Fruit fly (Drosophila melanogaster) whole organism, embryonic: ENCODE measurements around the gene Rab3-GEF.

ENCODE experiments used
- Adf1 ChIP-seq: fragments of 200-800 bp; sonication (Bioruptor generic); IDR thresholded peaks from 2 replicates; pipeline ENCODE4 v1.3.6; 2022; ENCODE audit warnings: missing biosample characterization, missing genetic modification characterization
- B-H1 ChIP-seq: fragments of 200-800 bp; sonication (Bioruptor generic); IDR thresholded peaks from 3 replicates; pipeline ENCODE4 v1.3.6; 2022; ENCODE audit warnings: missing biosample characterization, missing genetic modification characterization
- BEAF-32 ChIP-seq: fragments of 200-800 bp; sonication (Bioruptor generic); optimal IDR thresholded peaks from 3 replicates; lab custom pipeline; 2017; ENCODE audit warnings: missing biosample characterization, missing genetic modification characterization, mild to moderate bottlenecking, moderate library complexity, missing genetic modification reagents
- CG1024 ChIP-seq: fragments of 200-800 bp; sonication (Bioruptor generic); IDR thresholded peaks from 2 replicates; pipeline ENCODE4 v1.3.6; 2022; ENCODE audit warnings: missing biosample characterization, missing genetic modification characterization
- CG10274 ChIP-seq: fragments of 200-800 bp; sonication (Bioruptor generic); optimal IDR thresholded peaks from 3 replicates; lab custom pipeline; 2017; ENCODE audit warnings: missing biosample characterization, mild to moderate bottlenecking, missing genetic modification characterization
- CG10565 ChIP-seq: fragments of 200-800 bp; sonication (Bioruptor generic); optimal IDR thresholded peaks from 3 replicates; lab custom pipeline; 2016; ENCODE audit warnings: missing biosample characterization, mild to moderate bottlenecking, missing genetic modification characterization
- CG11504 ChIP-seq: fragments of 200-800 bp; sonication (Bioruptor generic); optimal IDR thresholded peaks from 3 replicates; lab custom pipeline; 2019; ENCODE audit warnings: missing biosample characterization, mild to moderate bottlenecking, missing genetic modification characterization, moderate library complexity
- CG11696 ChIP-seq: fragments of 200-800 bp; sonication (Bioruptor generic); IDR thresholded peaks from 2 replicates; pipeline ENCODE4 v1.3.6; 2022; ENCODE audit warnings: missing biosample characterization, missing genetic modification characterization
- CG12155 ChIP-seq: fragments of 200-800 bp; sonication (Bioruptor generic); optimal IDR thresholded peaks from 3 replicates; lab custom pipeline; 2016; ENCODE audit warnings: missing biosample characterization, missing genetic modification characterization
- CG12744 ChIP-seq: fragments of 200-800 bp; sonication (Bioruptor generic); optimal IDR thresholded peaks from 2 replicates; lab custom pipeline; 2016; ENCODE audit warnings: missing biosample characterization, missing genetic modification characterization
- CG14014 ChIP-seq: fragments of 200-800 bp; sonication (Bioruptor generic); IDR thresholded peaks from 2 replicates; pipeline ENCODE4 v1.3.6; 2022; ENCODE audit warnings: missing biosample characterization, missing genetic modification characterization
- CG1647 ChIP-seq: fragments of 200-800 bp; sonication (Bioruptor generic); optimal IDR thresholded peaks from 3 replicates; lab custom pipeline; 2016; ENCODE audit warnings: missing biosample characterization, missing genetic modification characterization
- CG16863 ChIP-seq: fragments of 200-800 bp; sonication (Bioruptor generic); optimal IDR thresholded peaks from 3 replicates; lab custom pipeline; 2016; ENCODE audit warnings: missing biosample characterization, missing genetic modification characterization
- CG2120 ChIP-seq: fragments of 200-800 bp; sonication (Bioruptor generic); optimal IDR thresholded peaks from 3 replicates; lab custom pipeline; 2016; ENCODE audit warnings: missing biosample characterization, missing genetic modification characterization
- CG2875 ChIP-seq: fragments of 200-800 bp; sonication (Bioruptor generic); optimal IDR thresholded peaks from 2 replicates; lab custom pipeline; 2017; ENCODE audit warnings: missing biosample characterization, mild to moderate bottlenecking, missing genetic modification characterization, missing genetic modification reagents
- CG32772 ChIP-seq: fragments of 200-800 bp; sonication (Bioruptor generic); IDR thresholded peaks from 2 replicates; pipeline ENCODE4 v1.3.6; 2022; ENCODE audit warnings: missing biosample characterization, missing genetic modification characterization
- CG42726 ChIP-seq: fragments of 200-800 bp; sonication (Bioruptor generic); IDR thresholded peaks from 2 replicates; pipeline ENCODE4 v1.3.6; 2022; ENCODE audit warnings: missing biosample characterization, missing genetic modification characterization; ENCODE audit not compliant: partially characterized antibody
- CG4360 ChIP-seq: fragments of 200-800 bp; sonication (Bioruptor generic); IDR thresholded peaks from 2 replicates; pipeline ENCODE4 v1.3.6; 2022; ENCODE audit warnings: missing biosample characterization, missing genetic modification characterization
- CG7357 ChIP-seq: fragments of 200-800 bp; sonication (Bioruptor generic); IDR thresholded peaks from 3 replicates; pipeline ENCODE4 v1.3.6; 2022; ENCODE audit warnings: missing biosample characterization, missing genetic modification characterization
- CG7786 ChIP-seq: fragments of 200-800 bp; sonication (Bioruptor generic); optimal IDR thresholded peaks from 2 replicates; lab custom pipeline; 2016; ENCODE audit warnings: missing biosample characterization, missing genetic modification characterization
- CG8290 ChIP-seq, 3 experiments: fragments of 200-800 bp; sonication (Bioruptor generic); optimal IDR thresholded peaks; 2 replicates each; lab custom pipeline; 2016 to 2019; ENCODE audit warnings: missing biosample characterization in 3 of 3, missing genetic modification characterization in 3 of 3, mild to moderate bottlenecking in 2 of 3, moderate library complexity in 1 of 3
- Camta ChIP-seq: fragments of 200-800 bp; sonication (Bioruptor generic); optimal IDR thresholded peaks from 2 replicates; lab custom pipeline; 2016; ENCODE audit warnings: missing biosample characterization, missing genetic modification characterization
- E2f1 ChIP-seq: fragments of 200-800 bp; sonication (Bioruptor generic); IDR thresholded peaks from 2 replicates; pipeline ENCODE4 v1.3.6; 2022; ENCODE audit warnings: missing biosample characterization, missing genetic modification characterization
- Elba2 ChIP-seq: fragments of 200-800 bp; sonication (Bioruptor generic); optimal IDR thresholded peaks from 3 replicates; lab custom pipeline; 2016; ENCODE audit warnings: missing biosample characterization, missing genetic modification characterization
- Ets65A ChIP-seq: fragments of 200-800 bp; sonication (Bioruptor generic); peaks from one replicate; lab custom pipeline; 2016; ENCODE audit warnings: missing biosample characterization, missing genetic modification characterization
- HLHmδ ChIP-seq: fragments of 200-800 bp; sonication (Bioruptor generic); optimal IDR thresholded peaks from 2 replicates; lab custom pipeline; 2018; ENCODE audit warnings: missing biosample characterization, mild to moderate bottlenecking, missing genetic modification characterization, moderate library complexity
- Hmr ChIP-seq: fragments of 200-800 bp; sonication (Bioruptor generic); optimal IDR thresholded peaks from 3 replicates; lab custom pipeline; 2017; ENCODE audit warnings: mild to moderate bottlenecking, missing biosample characterization, missing genetic modification reagents, missing genetic modification characterization
- Hr78 ChIP-seq, 2 experiments: fragments of 200-800 bp in 1 of 2; fragments of >200 bp in 1 of 2; sonication (Bioruptor generic) in 1 of 2; optimal IDR thresholded peaks; 2 replicates each; lab custom pipeline; 2017 to 2019; ENCODE audit warnings: missing biosample characterization in 2 of 2, missing genetic modification characterization in 2 of 2, mild to moderate bottlenecking in 1 of 2, moderate library complexity in 1 of 2
- MBD-R2 ChIP-seq: fragments of 200-800 bp; sonication (Bioruptor generic); IDR thresholded peaks from 2 replicates; pipeline ENCODE4 v1.3.6; 2022; ENCODE audit warnings: missing biosample characterization, missing genetic modification characterization
- NfI ChIP-seq: fragments of 200-800 bp; sonication (Bioruptor generic); optimal IDR thresholded peaks from 3 replicates; lab custom pipeline; 2018; ENCODE audit warnings: missing biosample characterization, mild to moderate bottlenecking, missing genetic modification characterization, moderate library complexity
- Sry-β ChIP-seq: fragments of 200-800 bp; sonication (Bioruptor generic); optimal IDR thresholded peaks from 2 replicates; lab custom pipeline; 2018; ENCODE audit warnings: missing biosample characterization, mild to moderate bottlenecking, missing genetic modification characterization, moderate library complexity
- ab ChIP-seq: fragments of 200-800 bp; sonication (Bioruptor generic); optimal IDR thresholded peaks from 2 replicates; lab custom pipeline; 2016; ENCODE audit warnings: missing biosample characterization, missing genetic modification characterization
- ac ChIP-seq: fragments of 200-800 bp; sonication (Bioruptor generic); optimal IDR thresholded peaks from 3 replicates; lab custom pipeline; 2017; ENCODE audit warnings: missing biosample characterization, mild to moderate bottlenecking, missing genetic modification characterization
- bbx ChIP-seq: fragments of 200-800 bp; sonication (Bioruptor generic); IDR thresholded peaks from 2 replicates; pipeline ENCODE4 v1.3.6; 2022; ENCODE audit warnings: missing biosample characterization, missing genetic modification characterization; ENCODE audit not compliant: partially characterized antibody
- bigmax ChIP-seq: fragments of 200-800 bp; sonication (Bioruptor generic); optimal IDR thresholded peaks from 2 replicates; lab custom pipeline; 2018; ENCODE audit warnings: missing biosample characterization, mild to moderate bottlenecking, missing genetic modification characterization
- fd102C ChIP-seq: fragments of 200-800 bp; sonication (Bioruptor generic); optimal IDR thresholded peaks from 2 replicates; lab custom pipeline; 2018; ENCODE audit warnings: missing biosample characterization, mild to moderate bottlenecking, missing genetic modification characterization, moderate library complexity
- fd96Cb ChIP-seq: fragments of 200-800 bp; sonication (Bioruptor generic); optimal IDR thresholded peaks from 2 replicates; lab custom pipeline; 2018; ENCODE audit warnings: missing biosample characterization, mild to moderate bottlenecking, missing genetic modification characterization, moderate library complexity
- gce ChIP-seq: fragments of 200-800 bp; sonication (Bioruptor generic); IDR thresholded peaks from 3 replicates; pipeline ENCODE4 v1.3.6; 2022; ENCODE audit warnings: missing biosample characterization, missing genetic modification characterization
- h ChIP-seq: fragments of >200 bp; optimal IDR thresholded peaks from 2 replicates; lab custom pipeline; 2017
- hb ChIP-seq: fragments of 200-800 bp; sonication (Bioruptor generic); IDR thresholded peaks from 3 replicates; pipeline ENCODE4 v1.3.6; 2022; ENCODE audit warnings: missing biosample characterization, missing genetic modification characterization; ENCODE audit not compliant: partially characterized antibody
- jumu ChIP-seq: fragments of 200-800 bp; sonication (Bioruptor generic); optimal IDR thresholded peaks from 3 replicates; lab custom pipeline; 2016; ENCODE audit warnings: missing biosample characterization, missing genetic modification characterization
- kah ChIP-seq: fragments of 200-800 bp; sonication (Bioruptor generic); optimal IDR thresholded peaks from 2 replicates; lab custom pipeline; 2018; ENCODE audit warnings: missing biosample characterization, mild to moderate bottlenecking, missing genetic modification characterization
- pfk ChIP-seq: fragments of 200-800 bp; sonication (Bioruptor generic); optimal IDR thresholded peaks from 2 replicates; lab custom pipeline; 2018; ENCODE audit warnings: missing biosample characterization, mild to moderate bottlenecking, missing genetic modification characterization, moderate library complexity
- pita ChIP-seq: fragments of 200-800 bp; sonication (Bioruptor generic); optimal IDR thresholded peaks from 2 replicates; lab custom pipeline; 2017; ENCODE audit warnings: missing biosample characterization, mild to moderate bottlenecking, missing genetic modification characterization
- pum ChIP-seq: fragments of 200-800 bp; sonication (Bioruptor generic); optimal IDR thresholded peaks from 2 replicates; lab custom pipeline; 2016; ENCODE audit warnings: missing biosample characterization, missing genetic modification characterization
- schlank ChIP-seq: fragments of 200-800 bp; sonication (Bioruptor generic); optimal IDR thresholded peaks from 2 replicates; lab custom pipeline; 2018; ENCODE audit warnings: missing biosample characterization, mild to moderate bottlenecking, missing genetic modification characterization
- sisA ChIP-seq: fragments of 200-800 bp; sonication (Bioruptor generic); IDR thresholded peaks from 2 replicates; pipeline ENCODE4 v1.3.6; 2022; ENCODE audit warnings: missing biosample characterization, missing genetic modification characterization
- tna ChIP-seq: fragments of 200-800 bp; sonication (Bioruptor generic); IDR thresholded peaks from 2 replicates; pipeline ENCODE4 v1.3.6; 2022; ENCODE audit warnings: missing biosample characterization, missing genetic modification characterization; ENCODE audit not compliant: partially characterized antibody
- trem ChIP-seq: fragments of 200-800 bp; optimal IDR thresholded peaks from 3 replicates; lab custom pipeline; 2019; ENCODE audit warnings: missing biosample characterization, mild to moderate bottlenecking, missing genetic modification characterization, moderate library complexity

Gene Rab3-GEF

dm6 chrX:15074646-15075351 lies 14.7 kb upstream of the Rab3-GEF start (continued):
- TF ChIP-seq CG32772 (GFP tag; lab: Robert Waterston, UW) (peak; percentile 84), sisA (GFP tag; lab: Robert Waterston, UW) (peak; percentile 91), fd96Cb (tag; lab: Kevin White, UChicago) (peak; percentile 80), ac (GFP tag; lab: Kevin White, UChicago) (no peak), CG14014 (GFP tag; lab: Robert Waterston, UW) (peak; percentile 90), schlank (peak; percentile 82), HLHmδ (GFP tag; lab: Kevin White, UChicago) (no peak), CG1024 (peak; percentile 83), B-H1 (GFP tag; lab: Robert Waterston, UW) (peak; percentile 82), CG2120 (GFP tag; lab: Kevin White, UChicago) (peak; percentile 97), CG8290 (GFP tag; optimal IDR thresholded peaks at IDR 0.05; lab: Kevin White, UChicago) (peak; percentile 84), CG8290 (tag; optimal IDR thresholded peaks at IDR 0.05; lab: Kevin White, UChicago) (peak in 1 of 2 experiments; percentile 96), tna (GFP tag; lab: Robert Waterston, UW) (no peak), CG12155 (GFP tag; lab: Kevin White, UChicago) (peak; percentile 88), gce (GFP tag; lab: Robert Waterston, UW) (peak; percentile 51; the same call in 1 of the 3 replicates), CG1647 (GFP tag; lab: Kevin White, UChicago) (peak; percentile 88), ab (GFP tag; lab: Kevin White, UChicago) (peak; percentile 83), bigmax (GFP tag; lab: Kevin White, UChicago) (no peak), hb (no peak), kah (GFP tag; lab: Kevin White, UChicago) (peak; percentile 77), CG7357 (GFP tag; lab: Robert Waterston, UW) (peak; percentile 76), CG16863 (peak; percentile 88), Camta (GFP tag; lab: Kevin White, UChicago) (peak; percentile 91), trem (tag; lab: Kevin White, UChicago) (peak; percentile 51), MBD-R2 (peak; percentile 60), CG4360 (GFP tag; lab: Robert Waterston, UW) (peak; percentile 76), jumu (GFP tag; lab: Kevin White, UChicago) (peak; percentile 93), CG7786 (GFP tag; lab: Kevin White, UChicago) (peak; percentile 93), CG42726 (no peak), pita (GFP tag; lab: Kevin White, UChicago) (no peak), fd102C (GFP tag; lab: Kevin White, UChicago) (no peak), bbx (GFP tag; lab: Robert Waterston, UW) (no peak), CG2875 (peak; percentile 68), Adf1 (GFP tag; lab: Robert Waterston, UW) (peak; percentile 62), CG10565 (GFP tag; lab: Kevin White, UChicago) (peak; percentile 30), CG11504 (tag; lab: Kevin White, UChicago) (peak; percentile 91), CG11696 (GFP tag; lab: Robert Waterston, UW) (peak; percentile 66), E2f1 (GFP tag; lab: Robert Waterston, UW) (peak; percentile 83), CG10274 (GFP tag; lab: Kevin White, UChicago) (peak; percentile 67), h (lab: Kevin White, UChicago) (no peak), BEAF-32 (peak; percentile 11), Ets65A (GFP tag; lab: Kevin White, UChicago) (peak; percentile 99), Elba2 (GFP tag; lab: Kevin White, UChicago) (no peak), NfI (peak; percentile 89), Hmr (GFP tag; lab: Kevin White, UChicago) (peak; percentile 93), CG12744 (GFP tag; lab: Kevin White, UChicago) (peak; percentile 87), Sry-β (GFP tag; lab: Kevin White, UChicago) (peak; percentile 97), Hr78 (GFP tag; optimal IDR thresholded peaks at IDR 0.05; lab: Kevin White, UChicago) (peak in 1 of 2 experiments; percentile 95), pum (GFP tag; lab: Kevin White, UChicago) (peak; percentile 91), pfk (GFP tag; lab: Kevin White, UChicago) (peak; percentile 15)
